Worm (Caenorhabditis elegans): ENCODE data around the gene Y19D10B.8.
"Not testable (repeated sequence)": the region's sequence is repeated elsewhere in the genome, so short reads cannot be mapped to it uniquely, and the experiment has no call there.

The Y19D10B.8 gene

DNA sequence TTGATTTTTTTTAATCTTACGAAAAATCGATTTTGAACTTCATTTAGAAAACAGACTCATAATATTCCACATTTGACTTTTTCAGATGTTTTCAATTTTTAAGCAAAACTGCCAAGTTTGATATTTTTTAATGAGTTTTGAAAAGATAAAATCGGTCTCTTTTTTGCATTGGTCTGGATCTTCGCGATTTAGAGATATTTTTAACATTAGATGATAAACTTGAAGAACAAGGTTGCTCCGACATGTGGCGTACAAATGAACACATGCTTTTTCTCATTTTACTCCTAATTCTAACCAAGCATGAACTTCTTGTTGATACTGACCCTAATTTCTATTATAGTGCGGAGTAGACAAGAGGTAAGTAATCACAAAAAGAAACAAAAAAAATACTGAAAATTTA is 30.8 kb upstream of the Y19D10B.8 start, which contains the start of gene irld-32:
TSS of gene irld-32 (plus strand) at position 301 of the 400 bp plus-strand sequence.
- TF ChIP-seq lir-1 (GFP tag; conservative IDR thresholded peaks at IDR 0.05); cebp-1 (GFP tag; IDR thresholded peaks at IDR 0.05); cebp-1 (tag; optimal IDR thresholded peaks at IDR 0.05); B0019.2 (GFP tag; conservative IDR thresholded peaks at IDR 0.05): not testable (repeated sequence)

DNA sequence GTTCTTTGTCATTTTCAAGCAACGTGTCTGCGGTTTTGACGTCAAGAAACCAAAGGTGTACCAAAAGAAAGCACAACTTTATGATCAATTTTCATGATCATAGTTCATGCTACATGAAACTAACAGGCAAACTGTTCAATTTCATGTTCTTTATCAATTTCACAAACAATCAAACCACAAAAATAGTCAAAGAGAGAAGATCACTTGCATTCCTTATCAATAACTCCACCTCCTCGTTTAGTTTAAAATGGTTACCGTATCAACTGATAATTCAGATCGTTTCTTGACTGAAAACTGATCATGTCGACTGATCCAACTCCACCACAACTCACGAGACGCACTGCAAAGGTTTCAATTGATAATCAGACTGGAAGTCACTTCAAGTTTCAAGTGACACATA is 29.3 kb upstream of the Y19D10B.8 start, which contains the start of gene pud-1.1:
TSS of gene pud-1.1 (plus strand) at position 301 of the 400 bp plus-strand sequence.
- TF ChIP-seq pbrm-1 (GFP tag; IDR thresholded peaks at IDR 0.05); tbx-9 (tag; optimal IDR thresholded peaks at IDR 0.05; ENCODE audit: borderline replicate concordance); aptf-3 (GFP tag; IDR thresholded peaks at IDR 0.05): not testable (repeated sequence)

DNA sequence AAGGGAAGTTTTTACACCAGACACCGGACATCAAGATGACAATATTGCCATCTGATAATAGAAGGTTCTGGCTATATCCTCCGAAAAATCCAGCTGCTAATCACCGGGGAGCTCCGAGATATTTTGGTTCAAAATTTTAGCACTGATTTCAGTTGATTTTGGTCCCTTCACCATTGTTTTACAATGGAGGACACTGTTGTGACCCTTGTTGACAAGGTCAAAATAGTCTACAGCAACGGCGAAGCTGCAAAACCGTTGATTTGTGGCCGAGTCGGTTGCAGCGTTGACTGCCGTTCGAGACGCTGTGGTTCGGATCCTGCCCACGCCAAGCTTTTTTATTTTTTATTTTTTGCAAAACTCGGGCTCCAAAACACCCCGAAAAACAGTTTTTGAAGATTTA is 27.0 kb upstream of the Y19D10B.8 start:
- TF ChIP-seq rpc-1 (optimal IDR thresholded peaks at IDR 0.05): not testable (repeated sequence)
- peak; percentile 43 for TF ChIP-seq rpc-1 (tag; optimal IDR thresholded peaks at IDR 0.05)
- peak; percentile 68 for TF ChIP-seq tbp1 (GFP tag; optimal IDR thresholded peaks at IDR 0.05)
- peak; percentile 53 for TF ChIP-seq B0261.1 (tag; optimal IDR thresholded peaks at IDR 0.05)

DNA sequence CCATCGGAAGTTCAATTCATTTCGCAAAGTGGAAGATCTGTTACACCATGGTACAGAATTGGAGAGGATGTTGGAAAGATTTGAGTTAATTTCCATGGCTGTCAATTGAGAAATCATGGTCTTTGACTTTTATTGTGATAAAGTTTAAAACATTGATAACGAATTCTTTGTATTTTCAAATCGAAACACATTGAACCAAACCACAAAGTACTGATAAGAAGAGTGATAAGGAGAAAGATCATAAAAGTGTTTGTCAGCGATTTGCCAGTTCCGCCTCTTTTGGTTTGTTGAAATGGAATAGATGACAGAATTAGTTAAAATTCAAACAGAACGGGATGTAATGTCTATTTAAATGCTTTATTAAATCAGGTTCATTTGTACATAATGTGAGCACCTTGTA is 26.3 kb upstream of the Y19D10B.8 start:
- 0 out of 2 replicates have a peak, but pooled peaks have one; percentile 8 for TF ChIP-seq nfyb-1 (GFP tag; IDR thresholded peaks at IDR 0.05)
- no peak for TF ChIP-seq nhr-179 (tag; optimal IDR thresholded peaks at IDR 0.05)
- TF ChIP-seq lin-40 (tag; optimal IDR thresholded peaks at IDR 0.05): no peak
- no peak for TF ChIP-seq mes-4 (tag; optimal IDR thresholded peaks at IDR 0.05)
- TF ChIP-seq nhr-80 (tag; optimal IDR thresholded peaks at IDR 0.05): peak; percentile 83
- TF ChIP-seq dox-1 (GFP tag; IDR thresholded peaks at IDR 0.05): no peak
- peak; percentile 35 for TF ChIP-seq atf-7 (tag; optimal IDR thresholded peaks at IDR 0.05)

DNA sequence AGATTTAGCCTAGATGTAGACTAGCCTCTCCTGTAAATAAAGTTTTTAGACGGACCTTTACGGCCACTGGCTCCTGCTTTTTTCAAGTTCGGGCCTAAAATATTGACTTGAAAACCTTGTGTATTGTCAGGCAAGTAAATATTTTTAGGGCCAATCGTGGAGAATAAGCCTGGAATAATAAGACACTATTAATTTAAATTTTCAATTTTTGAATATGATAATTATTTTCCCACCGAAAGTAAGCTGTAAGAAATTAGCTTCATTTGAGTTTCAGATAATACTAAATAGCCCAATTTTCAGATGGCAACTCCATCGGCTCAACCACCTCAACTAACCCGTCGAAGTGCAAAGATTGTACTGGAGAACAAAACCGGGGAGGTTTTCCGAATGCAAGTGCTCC is 25.6 kb upstream of the Y19D10B.8 start, which contains the start of gene pud-4:
TSS of gene pud-4 (plus strand) at position 301 of the 400 bp plus-strand sequence.
- no peak for TF ChIP-seq Y56A3A.18 (GFP tag; IDR thresholded peaks at IDR 0.05)
- TF ChIP-seq D2030.7 (GFP tag; IDR thresholded peaks at IDR 0.05): no peak
- no peak for TF ChIP-seq repo-1 (tag; optimal IDR thresholded peaks at IDR 0.05)
- no peak for TF ChIP-seq gei-17 (GFP tag; optimal IDR thresholded peaks at IDR 0.05)
- no peak for TF ChIP-seq madf-3 (GFP tag; IDR thresholded peaks at IDR 0.05)
- no peak for TF ChIP-seq unc-62 (GFP tag; optimal IDR thresholded peaks at IDR 0.05)
- TF ChIP-seq ztf-22 (GFP tag; optimal IDR thresholded peaks at IDR 0.05): no peak
- TF ChIP-seq B0035.1 (tag; optimal IDR thresholded peaks at IDR 0.05): no peak
- no peak for TF ChIP-seq hlh-26 (GFP tag; conservative IDR thresholded peaks at IDR 0.05)
- no peak for TF ChIP-seq cebp-1 (GFP tag; IDR thresholded peaks at IDR 0.05)
- TF ChIP-seq cebp-1 (tag; optimal IDR thresholded peaks at IDR 0.05): no peak
- no peak for TF ChIP-seq lsl-1 (GFP tag; optimal IDR thresholded peaks at IDR 0.05)
- no peak for TF ChIP-seq atf-7 (tag; optimal IDR thresholded peaks at IDR 0.05)
- TF ChIP-seq snpc-3.4 (tag; optimal IDR thresholded peaks at IDR 0.05): no peak
- TF ChIP-seq let-607 (tag; optimal IDR thresholded peaks at IDR 0.05): no peak
- no peak for TF ChIP-seq mes-4 (tag; optimal IDR thresholded peaks at IDR 0.05)
- no peak for TF ChIP-seq sdz-38 (tag; optimal IDR thresholded peaks at IDR 0.05)
- no peak for TF ChIP-seq cebp-2 (GFP tag; IDR thresholded peaks at IDR 0.05)
- TF ChIP-seq ZK185.1 (tag; optimal IDR thresholded peaks at IDR 0.05; ENCODE audit: poor library complexity, severe bottlenecking): no peak
- TF ChIP-seq tlf-1 (GFP tag; optimal IDR thresholded peaks at IDR 0.05): no peak
- TF ChIP-seq attf-3 (GFP tag; conservative IDR thresholded peaks at IDR 0.05): no peak
